Worm (Caenorhabditis elegans) whole organism, late embryonic: ENCODE data around the gene rbm-28.

Experiments
- K02D7.2 ChIP-seq: sonication (generic microtip); optimal IDR thresholded peaks from 2 replicates; lab custom pipeline; 2017; ENCODE audit warnings: mild to moderate bottlenecking, missing genetic modification characterization, missing compliant biosample characterization
- K09A11.1 ChIP-seq: sonication (generic microtip); optimal IDR thresholded peaks from 2 replicates; lab custom pipeline; 2017; ENCODE audit warnings: antibody characterized with exemption, mild to moderate bottlenecking, missing genetic modification characterization, missing compliant biosample characterization; ENCODE audit not compliant: insufficient read depth
- T23F11.4 ChIP-seq: fragments of 200-800 bp; sonication (Bioruptor generic); optimal IDR thresholded peaks from 2 replicates; lab custom pipeline; 2018; ENCODE audit warnings: mild to moderate bottlenecking, missing genetic modification characterization, missing compliant biosample characterization
- Y22D7AL.16 ChIP-seq: sonication (generic microtip); optimal IDR thresholded peaks from 2 replicates; lab custom pipeline; 2016; ENCODE audit warnings: missing genetic modification characterization, missing compliant biosample characterization
- ahr-1 ChIP-seq: sonication (generic microtip); optimal IDR thresholded peaks from 2 replicates; lab custom pipeline; 2016; ENCODE audit warnings: missing genetic modification characterization, missing compliant biosample characterization
- ama-1 ChIP-seq: fragments of 150-350 bp; optimal IDR thresholded peaks from 2 replicates; lab custom pipeline; 2014
- ceh-14 ChIP-seq: sonication (generic microtip); optimal IDR thresholded peaks from 2 replicates; lab custom pipeline; 2016; ENCODE audit warnings: missing genotype, missing genetic modification characterization, missing compliant biosample characterization
- ceh-19 ChIP-seq: fragments of 200-800 bp; sonication (Bioruptor generic); optimal IDR thresholded peaks from 2 replicates; lab custom pipeline; 2018; ENCODE audit warnings: mild to moderate bottlenecking, missing genetic modification characterization, missing compliant biosample characterization
- ceh-24 ChIP-seq: sonication (generic microtip); optimal IDR thresholded peaks from 2 replicates; lab custom pipeline; 2016; ENCODE audit warnings: mild to moderate bottlenecking, missing genetic modification characterization, missing compliant biosample characterization
- ceh-31 ChIP-seq: sonication (generic microtip); optimal IDR thresholded peaks from 2 replicates; lab custom pipeline; 2016; ENCODE audit warnings: missing genetic modification characterization, missing compliant biosample characterization
- ceh-48 ChIP-seq: sonication (generic microtip); optimal IDR thresholded peaks from 2 replicates; lab custom pipeline; 2016; ENCODE audit warnings: missing genetic modification characterization, inconsistent platforms, missing compliant biosample characterization
- che-1 ChIP-seq: sonication (generic microtip); optimal IDR thresholded peaks from 2 replicates; lab custom pipeline; 2016; ENCODE audit warnings: mild to moderate bottlenecking, missing genetic modification characterization, missing compliant biosample characterization
- dmd-4 ChIP-seq: sonication (generic microtip); optimal IDR thresholded peaks from 2 replicates; lab custom pipeline; 2016; ENCODE audit warnings: borderline replicate concordance, missing genetic modification characterization, missing compliant biosample characterization
- dve-1 ChIP-seq: sonication (generic microtip); optimal IDR thresholded peaks from 2 replicates; lab custom pipeline; 2017; ENCODE audit warnings: antibody characterized with exemption, mild to moderate bottlenecking, missing genetic modification characterization, missing compliant biosample characterization
- elt-2 ChIP-seq: sonication (generic microtip); optimal IDR thresholded peaks from 2 replicates; lab custom pipeline; 2016; ENCODE audit warnings: missing genetic modification reagents, missing genetic modification characterization, missing compliant biosample characterization
- ets-4 ChIP-seq: sonication (generic microtip); optimal IDR thresholded peaks from 2 replicates; lab custom pipeline; 2016; ENCODE audit warnings: missing genetic modification characterization, missing compliant biosample characterization
- eyg-1 ChIP-seq: sonication (generic microtip); optimal IDR thresholded peaks from 2 replicates; lab custom pipeline; 2016; ENCODE audit warnings: missing genotype, missing genetic modification characterization, missing compliant biosample characterization
- fkh-10 ChIP-seq: fragments of 150-350 bp; optimal IDR thresholded peaks from 2 replicates; lab custom pipeline; 2014; ENCODE audit warnings: missing biosample characterization, missing genetic modification reagents, missing genetic modification characterization
- gmeb-2 ChIP-seq: sonication (generic microtip); optimal IDR thresholded peaks from 2 replicates; lab custom pipeline; 2016; ENCODE audit warnings: missing genetic modification characterization, inconsistent platforms, missing compliant biosample characterization
- hlh-15 ChIP-seq: sonication (generic microtip); optimal IDR thresholded peaks from 2 replicates; lab custom pipeline; 2016; ENCODE audit warnings: missing genetic modification characterization, missing compliant biosample characterization
- hlh-6 ChIP-seq: sonication (generic microtip); optimal IDR thresholded peaks from 2 replicates; lab custom pipeline; 2016; ENCODE audit warnings: missing genotype, missing genetic modification characterization, missing compliant biosample characterization
- lim-6 ChIP-seq: sonication (generic microtip); optimal IDR thresholded peaks from 2 replicates; lab custom pipeline; 2016; ENCODE audit warnings: missing genetic modification characterization, missing compliant biosample characterization
- lin-11 ChIP-seq: fragments of 200-800 bp; sonication (Bioruptor generic); optimal IDR thresholded peaks from 2 replicates; lab custom pipeline; 2018; ENCODE audit warnings: mild to moderate bottlenecking, missing genetic modification characterization, missing compliant biosample characterization
- madf-2 ChIP-seq: sonication (generic microtip); optimal IDR thresholded peaks from 2 replicates; lab custom pipeline; 2017; ENCODE audit warnings: missing genetic modification characterization, missing compliant biosample characterization
- npax-4 ChIP-seq: sonication (generic microtip); optimal IDR thresholded peaks from 2 replicates; lab custom pipeline; 2016; ENCODE audit warnings: missing genetic modification characterization, missing compliant biosample characterization
- odd-2 ChIP-seq: sonication (generic microtip); optimal IDR thresholded peaks from 2 replicates; lab custom pipeline; 2017; ENCODE audit warnings: antibody characterized with exemption, mild to moderate bottlenecking, missing genetic modification characterization, missing compliant biosample characterization
- pag-3 ChIP-seq: sonication (generic microtip); optimal IDR thresholded peaks from 2 replicates; lab custom pipeline; 2016; ENCODE audit warnings: missing compliant biosample characterization, missing genetic modification characterization, borderline replicate concordance
- pax-1 ChIP-seq: fragments of 150-350 bp; optimal IDR thresholded peaks from 2 replicates; lab custom pipeline; 2014; ENCODE audit warnings: missing biosample characterization, missing genetic modification characterization
- pha-4 ChIP-seq: fragments of 150-350 bp; optimal IDR thresholded peaks from 2 replicates; lab custom pipeline; 2018; ENCODE audit warnings: missing biosample characterization, missing genetic modification reagents, missing genetic modification characterization
- pqm-1 ChIP-seq: sonication (generic microtip); optimal IDR thresholded peaks from 2 replicates; lab custom pipeline; 2016; ENCODE audit warnings: missing genetic modification characterization, missing compliant biosample characterization
- pros-1 ChIP-seq: fragments of 150-350 bp; optimal IDR thresholded peaks from 2 replicates; lab custom pipeline; 2014; ENCODE audit warnings: missing biosample characterization, missing genetic modification reagents, missing genetic modification characterization
- ref-2 ChIP-seq: sonication (generic microtip); optimal IDR thresholded peaks from 2 replicates; lab custom pipeline; 2016; ENCODE audit warnings: missing genetic modification characterization, missing compliant biosample characterization
- rnt-1 ChIP-seq: sonication (generic microtip); optimal IDR thresholded peaks from 2 replicates; lab custom pipeline; 2016; ENCODE audit warnings: missing genetic modification characterization, missing compliant biosample characterization
- sox-4 ChIP-seq: sonication (generic microtip); optimal IDR thresholded peaks from 2 replicates; lab custom pipeline; 2017; ENCODE audit warnings: mild to moderate bottlenecking, missing genetic modification characterization, inconsistent platforms, missing compliant biosample characterization
- syd-9 ChIP-seq: sonication (generic microtip); optimal IDR thresholded peaks from 2 replicates; lab custom pipeline; 2016; ENCODE audit warnings: mild to moderate bottlenecking, missing genetic modification characterization, moderate library complexity, missing compliant biosample characterization
- tbx-2 ChIP-seq: sonication (generic microtip); optimal IDR thresholded peaks from 2 replicates; lab custom pipeline; 2016; ENCODE audit warnings: missing genetic modification characterization, missing compliant biosample characterization
- unc-42 ChIP-seq: sonication (generic microtip); optimal IDR thresholded peaks from 2 replicates; lab custom pipeline; 2016; ENCODE audit warnings: missing genotype, missing genetic modification characterization, missing compliant biosample characterization
- unc-86 ChIP-seq: sonication (generic microtip); optimal IDR thresholded peaks from 2 replicates; lab custom pipeline; 2016; ENCODE audit warnings: missing genetic modification characterization, missing compliant biosample characterization
- zip-5 ChIP-seq: sonication (generic microtip); optimal IDR thresholded peaks from 2 replicates; lab custom pipeline; 2016; ENCODE audit warnings: missing genetic modification characterization, missing compliant biosample characterization
- ztf-16 ChIP-seq: sonication (generic microtip); optimal IDR thresholded peaks from 2 replicates; lab custom pipeline; 2017; ENCODE audit warnings: missing genetic modification characterization, missing compliant biosample characterization

rbm-28 gene

ce11 chrII:14832055-14832454, 25.0 kb upstream of the rbm-28 start:
- TF ChIP-seq pha-4 (tag; lab: Kevin White, UChicago) = no peak

ce11 chrII:14838596-14839215, 18.4 kb upstream of the rbm-28 start:
- TF ChIP-seq tbx-2 (tag; lab: Kevin White, UChicago) (no peak), ceh-24 (tag; lab: Kevin White, UChicago) (no peak), zip-5 (tag; lab: Kevin White, UChicago) (no peak), K09A11.1 (tag; lab: Kevin White, UChicago) (no peak), pha-4 (tag; lab: Kevin White, UChicago) (no peak), rnt-1 (tag; lab: Kevin White, UChicago) (no peak), gmeb-2 (tag; lab: Kevin White, UChicago) (no peak), pqm-1 (no peak), pag-3 (tag; lab: Kevin White, UChicago) (no peak), ref-2 (tag; lab: Kevin White, UChicago) (no peak), ama-1 (lab: Kevin White, UChicago) (no peak), T23F11.4 (GFP tag; lab: Kevin White, UChicago) (no peak), ahr-1 (tag; lab: Kevin White, UChicago) (no peak), unc-42 (tag; lab: Kevin White, UChicago) (no peak), pax-1 (tag; lab: Kevin White, UChicago) (no peak), Y22D7AL.16 (no peak), npax-4 (tag; lab: Kevin White, UChicago) (no peak)
- TF ChIP-seq, all 69 proteins: peak for 0

- TF ChIP-seq sox-4 (tag; lab: Kevin White, UChicago) = no peak
- TF ChIP-seq ztf-16 = no peak
- TF ChIP-seq odd-2 (tag; lab: Kevin White, UChicago) = no peak
- no peak for TF ChIP-seq ceh-48 (tag; lab: Kevin White, UChicago)
These were observed 15.8 kb upstream of the rbm-28 start for ce11 chrII:14841253-14841652.

- TF ChIP-seq madf-2 (tag; lab: Kevin White, UChicago) (no peak), sox-4 (tag; lab: Kevin White, UChicago) (no peak), syd-9 (tag; lab: Kevin White, UChicago) (no peak), eyg-1 (tag; lab: Kevin White, UChicago) (no peak), unc-86 (tag; lab: Kevin White, UChicago) (no peak), ets-4 (no peak), dve-1 (tag; lab: Kevin White, UChicago) (no peak), pros-1 (tag; lab: Kevin White, UChicago) (no peak), fkh-10 (GFP tag; lab: Kevin White, UChicago) (no peak), pqm-1 (no peak), elt-2 (no peak), ahr-1 (tag; lab: Kevin White, UChicago) (no peak), ceh-31 (tag; lab: Kevin White, UChicago) (no peak)
These were observed 14.0 kb upstream of the rbm-28 start, which contains the start of gene cdh-7 for ce11 chrII:14843016-14843415. cdh-7 (plus strand) TSS chrII:14843229.

- TF ChIP-seq ceh-19 (GFP tag; lab: Kevin White, UChicago) (no peak), hlh-15 (tag; lab: Kevin White, UChicago) (no peak), lim-6 (no peak), hlh-6 (no peak), ceh-14 (tag; lab: Kevin White, UChicago) (no peak), che-1 (tag; lab: Kevin White, UChicago) (no peak), K02D7.2 (tag; lab: Kevin White, UChicago) (no peak), ceh-24 (tag; lab: Kevin White, UChicago) (no peak), dmd-4 (no peak), tbx-2 (tag; lab: Kevin White, UChicago) (no peak), lin-11 (tag; lab: Kevin White, UChicago) (no peak)
- TF ChIP-seq, all 69 proteins: peak for 0
These were observed 12.8 kb upstream of the rbm-28 start for ce11 chrII:14844253-14844652.
